Fruit fly (Drosophila melanogaster): ENCODE data around the gene Octbeta1R.

DNA sequence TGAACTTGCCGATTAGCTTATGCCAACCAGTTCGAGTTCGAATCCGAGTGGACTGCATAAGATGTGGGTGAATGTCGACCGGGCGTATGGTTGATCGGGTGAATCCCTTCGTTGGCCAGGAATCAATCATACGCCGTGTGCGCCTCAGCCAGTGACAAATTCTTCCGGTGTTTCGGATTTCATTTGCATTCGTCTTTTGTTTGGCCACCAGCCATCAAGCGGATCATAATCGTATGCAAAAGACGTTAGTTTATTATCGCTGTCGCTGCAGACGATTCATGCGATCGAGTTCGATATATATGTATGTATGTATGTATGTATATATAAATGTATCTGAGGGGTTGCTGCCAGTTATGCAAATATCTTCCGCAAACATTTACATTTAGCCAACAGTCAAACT is 67.1 kb downstream of the Octbeta1R start:
- TF ChIP-seq CG8478 (optimal IDR thresholded peaks at IDR 0.05) = no peak
- no peak for TF ChIP-seq CTCF (optimal IDR thresholded peaks at IDR 0.05)
